Worm (Caenorhabditis elegans) whole organism, early embryonic: ENCODE results near the gene gyg-1.

ENCODE experiments used
- B0310.2 ChIP-seq: sonication (generic microtip); optimal IDR thresholded peaks from 2 replicates; lab custom pipeline; 2016; ENCODE audit warnings: mild to moderate bottlenecking, missing genetic modification characterization, missing compliant biosample characterization
- aly-1 ChIP-seq: sonication (generic microtip); optimal IDR thresholded peaks from 2 replicates; lab custom pipeline; 2016; ENCODE audit warnings: missing genetic modification characterization, missing compliant biosample characterization
- ama-1 ChIP-seq: fragments of 150-350 bp; optimal IDR thresholded peaks from 2 replicates; lab custom pipeline; 2014
- ceh-13 ChIP-seq: fragments of 200-800 bp; sonication (Bioruptor generic); optimal IDR thresholded peaks from 2 replicates; lab custom pipeline; 2018; ENCODE audit warnings: mild to moderate bottlenecking, missing genetic modification characterization, missing compliant biosample characterization
- ceh-36 ChIP-seq: sonication (generic microtip); optimal IDR thresholded peaks from 2 replicates; lab custom pipeline; 2016; ENCODE audit warnings: missing genetic modification characterization, inconsistent platforms, missing compliant biosample characterization
- ets-7 ChIP-seq: sonication (generic microtip); optimal IDR thresholded peaks from 2 replicates; lab custom pipeline; 2016; ENCODE audit warnings: missing genotype, missing genetic modification characterization, missing compliant biosample characterization
- flt-1 ChIP-seq: fragments of 200-800 bp; sonication (Bioruptor generic); IDR thresholded peaks from 2 replicates; pipeline ENCODE4 v1.3.6; 2022; ENCODE audit warnings: missing genetic modification characterization, missing compliant biosample characterization
- hmg-4 ChIP-seq: fragments of 200-800 bp; sonication (Bioruptor generic); optimal IDR thresholded peaks from 2 replicates; lab custom pipeline; 2018; ENCODE audit warnings: mild to moderate bottlenecking, missing genetic modification characterization, missing compliant biosample characterization
- pes-1 ChIP-seq: fragments of 200-800 bp; sonication (Bioruptor generic); IDR thresholded peaks from 2 replicates; pipeline ENCODE4 v1.3.6; 2022; ENCODE audit warnings: missing genetic modification reagents, missing genetic modification characterization, missing compliant biosample characterization
- scrt-1 ChIP-seq: fragments of 200-800 bp; sonication (Bioruptor generic); IDR thresholded peaks from 2 replicates; pipeline ENCODE4 v1.3.6; 2022; ENCODE audit warnings: missing genetic modification characterization, missing compliant biosample characterization
- sea-1 ChIP-seq: fragments of 200-800 bp; sonication (Bioruptor generic); conservative IDR thresholded peaks from 2 replicates; pipeline ENCODE4 v1.3.6; 2022; ENCODE audit warnings: missing genetic modification characterization, missing compliant biosample characterization
- tbx-11 ChIP-seq: fragments of 200-800 bp; sonication (Bioruptor generic); IDR thresholded peaks from 2 replicates; pipeline ENCODE4 v1.3.6; 2022; ENCODE audit warnings: missing genetic modification characterization, missing compliant biosample characterization
- tra-4 ChIP-seq: sonication (generic microtip); optimal IDR thresholded peaks from 2 replicates; lab custom pipeline; 2017; ENCODE audit warnings: missing genetic modification characterization, missing compliant biosample characterization

DNA sequence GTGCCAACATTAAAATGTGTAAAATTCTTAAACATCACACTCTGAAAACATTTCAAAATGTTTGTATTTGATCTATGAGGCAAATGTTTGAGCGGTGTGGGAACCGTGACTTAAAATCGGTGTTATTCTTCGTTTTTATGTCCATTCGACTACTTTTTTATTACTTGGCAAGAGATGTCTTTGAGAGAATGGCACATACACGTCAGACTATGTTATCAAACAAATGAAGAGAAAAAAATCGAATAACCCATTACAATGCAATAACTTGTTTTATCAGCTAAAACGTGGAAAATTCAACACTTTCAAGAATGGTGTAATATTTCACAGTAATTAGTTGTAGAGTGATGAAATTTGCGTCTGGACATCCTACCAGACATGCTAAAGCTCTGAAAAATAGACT, 37.6 kb upstream of the gyg-1 start:
- no peak for TF ChIP-seq flt-1 (GFP tag; lab: Robert Waterston, UW)
- no peak for TF ChIP-seq ama-1 (lab: Kevin White, UChicago)
- TF ChIP-seq pes-1 (GFP tag; lab: Robert Waterston, UW) = no peak
- TF ChIP-seq tra-4 (tag; lab: Kevin White, UChicago) = no peak
- no peak for TF ChIP-seq ceh-13 (GFP tag; lab: Kevin White, UChicago)
- TF ChIP-seq ceh-36 (tag; lab: Kevin White, UChicago) = no peak
- TF ChIP-seq tbx-11 (GFP tag; lab: Robert Waterston, UW) = no peak
- no peak for TF ChIP-seq ets-7 (tag; lab: Kevin White, UChicago)
- no peak for TF ChIP-seq B0310.2 (tag; lab: Kevin White, UChicago)
- no peak for TF ChIP-seq aly-1 (tag; lab: Kevin White, UChicago)
- no peak for TF ChIP-seq sea-1 (GFP tag; lab: Robert Waterston, UW)
- no peak for TF ChIP-seq scrt-1 (GFP tag; lab: Robert Waterston, UW)
- TF ChIP-seq hmg-4 = no peak
